Fruit fly (Drosophila melanogaster): ENCODE data around the gene Ggamma30A.
A peak's percentile ranks its signal among the peaks of the same experiment; 100 is the strongest.

Ggamma30A gene

dm6 chr2L:9210864-9211701 is 45.3 kb upstream of the Ggamma30A start (continued):
- TF ChIP-seq lola (GFP tag; optimal IDR thresholded peaks at IDR 0.05), result peak in 1 of 3 experiments; percentile 45
- no peak for TF ChIP-seq CG42726 (GFP tag; IDR thresholded peaks at IDR 0.05; ENCODE audit: partially characterized antibody)
- TF ChIP-seq br (optimal IDR thresholded peaks at IDR 0.05), result no peak
- no peak for TF ChIP-seq CG1603 (tag; optimal IDR thresholded peaks at IDR 0.05)
- TF ChIP-seq ATbp (GFP tag; optimal IDR thresholded peaks at IDR 0.05), result peak; percentile 77
- no peak for TF ChIP-seq CTCF (GFP tag; optimal IDR thresholded peaks at IDR 0.05)
- peak in 1 of 2 experiments; percentile 25 for TF ChIP-seq Hr78 (GFP tag; optimal IDR thresholded peaks at IDR 0.05)
- TF ChIP-seq ssp (GFP tag; IDR thresholded peaks at IDR 0.05), result peak; percentile 58
- peak; percentile 50 for TF ChIP-seq ewg (GFP tag; optimal IDR thresholded peaks at IDR 0.05)
- peak; percentile 20 for TF ChIP-seq CG15696 (tag; optimal IDR thresholded peaks at IDR 0.05)
- peak; percentile 72 for TF ChIP-seq PHDP (tag; optimal IDR thresholded peaks at IDR 0.05)
- no peak for TF ChIP-seq kay (GFP tag; optimal IDR thresholded peaks at IDR 0.05)
- TF ChIP-seq CG11504 (tag; optimal IDR thresholded peaks at IDR 0.05), result peak; percentile 81
- TF ChIP-seq CG16813 (GFP tag; IDR thresholded peaks at IDR 0.05; ENCODE audit: partially characterized antibody), result no peak
- TF ChIP-seq amos (GFP tag; IDR thresholded peaks at IDR 0.05; ENCODE audit: partially characterized antibody), result no peak
- TF ChIP-seq CG1529 (GFP tag; optimal IDR thresholded peaks at IDR 0.05), result peak; percentile 40
- no peak for TF ChIP-seq Scr (GFP tag; IDR thresholded peaks at IDR 0.05; ENCODE audit: partially characterized antibody)

dm6 chr2L:9213626-9214025 is 42.7 kb upstream of the Ggamma30A start:
- TF ChIP-seq Hey (tag; optimal IDR thresholded peaks at IDR 0.05) (peak; percentile 59), cwo (GFP tag; optimal IDR thresholded peaks at IDR 0.05) (peak; percentile 45), ftz-f1 (GFP tag; optimal IDR thresholded peaks at IDR 0.05) (no peak), CG12104 (GFP tag; optimal IDR thresholded peaks at IDR 0.05) (no peak), cas (GFP tag; IDR thresholded peaks at IDR 0.05) (no peak), sens (GFP tag) (peak; percentile 46), twi (tag; optimal IDR thresholded peaks at IDR 0.05) (peak; percentile 3), Hr78 (GFP tag; optimal IDR thresholded peaks at IDR 0.05) (peak in 1 of 2 experiments; percentile 30), Ada2b (GFP tag; IDR thresholded peaks at IDR 0.05) (no peak), CG17612 (GFP tag; IDR thresholded peaks at IDR 0.05) (no peak), dmrt11E (tag; optimal IDR thresholded peaks at IDR 0.05) (no peak), oc (tag; optimal IDR thresholded peaks at IDR 0.05) (peak; percentile 47), sug (tag; optimal IDR thresholded peaks at IDR 0.05) (peak; percentile 42), CG18262 (tag; optimal IDR thresholded peaks at IDR 0.05) (no peak)

- no peak for TF ChIP-seq CG12744 (GFP tag; optimal IDR thresholded peaks at IDR 0.05)
- TF ChIP-seq Fer3 (tag; optimal IDR thresholded peaks at IDR 0.05), result no peak
- no peak for TF ChIP-seq schlank (tag; optimal IDR thresholded peaks at IDR 0.05)
- TF ChIP-seq Hr78 (GFP tag; optimal IDR thresholded peaks at IDR 0.05), result no peak
- no peak for TF ChIP-seq D19A (tag; optimal IDR thresholded peaks at IDR 0.05)
- TF ChIP-seq cato (GFP tag; optimal IDR thresholded peaks at IDR 0.05; ENCODE audit: borderline replicate concordance), result no peak
- TF ChIP-seq CG31441 (GFP tag; IDR thresholded peaks at IDR 0.05), result no peak
- no peak for TF ChIP-seq CG8388 (GFP tag; optimal IDR thresholded peaks at IDR 0.05)
- TF ChIP-seq CG34376 (GFP tag; optimal IDR thresholded peaks at IDR 0.05), result no peak
- no peak for TF ChIP-seq ftz-f1 (GFP tag; optimal IDR thresholded peaks at IDR 0.05)
Measured at dm6 chr2L:9215899-9216298, 40.5 kb upstream of the Ggamma30A start.
